Fruit fly (Drosophila melanogaster): ENCODE data around the gene mIF2.

The mIF2 gene

DNA sequence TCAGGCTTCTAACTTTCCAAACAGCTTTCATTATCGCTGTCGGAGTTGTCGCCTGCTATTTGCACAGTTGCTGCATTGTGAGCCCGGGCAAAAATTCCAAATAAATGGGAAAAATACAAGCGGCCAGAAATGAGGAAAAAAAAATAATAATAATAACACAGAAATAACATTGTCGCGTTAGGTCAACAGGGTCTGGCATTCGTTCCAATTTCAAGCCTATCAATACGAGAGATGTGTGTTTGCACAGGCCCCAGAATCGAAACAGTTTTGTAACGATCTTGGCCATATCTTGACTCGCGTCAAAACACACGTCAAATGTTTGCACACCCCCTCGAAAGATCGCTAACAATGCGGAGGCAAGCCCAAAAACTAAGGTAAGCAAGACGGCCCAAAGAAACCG is 11.8 kb upstream of the mIF2 start (continued):
- TF ChIP-seq nau (GFP tag; optimal IDR thresholded peaks at IDR 0.05) (peak; percentile 66), CG14710 (tag; optimal IDR thresholded peaks at IDR 0.05) (no peak), Ssrp (tag; optimal IDR thresholded peaks at IDR 0.05) (no peak), Ada2b (GFP tag; IDR thresholded peaks at IDR 0.05) (no peak), Eip74EF (GFP tag; optimal IDR thresholded peaks at IDR 0.05) (no peak), wdn (GFP tag; IDR thresholded peaks at IDR 0.05) (no peak), Bteb2 (GFP tag; optimal IDR thresholded peaks at IDR 0.05) (no peak), slbo (GFP tag; IDR thresholded peaks at IDR 0.05) (no peak), CG17328 (GFP tag; IDR thresholded peaks at IDR 0.05) (no peak), Vsx1 (GFP tag; optimal IDR thresholded peaks at IDR 0.05) (peak; percentile 61), ranshi (GFP tag; IDR thresholded peaks at IDR 0.05) (peak; percentile 36; the same call in 1 of the 2 replicates), vfl (GFP tag; optimal IDR thresholded peaks at IDR 0.05) (no peak), CG4854 (GFP tag; optimal IDR thresholded peaks at IDR 0.05) (peak; percentile 11), CG15269 (tag; optimal IDR thresholded peaks at IDR 0.05) (peak; percentile 13), Gug (GFP tag; IDR thresholded peaks at IDR 0.05) (no peak), klu (GFP tag; IDR thresholded peaks at IDR 0.05) (no peak), CG7357 (GFP tag; IDR thresholded peaks at IDR 0.05) (no peak), ap (GFP tag; IDR thresholded peaks at IDR 0.05) (no peak), hth (optimal IDR thresholded peaks at IDR 0.05) (no peak), Dref (GFP tag; IDR thresholded peaks at IDR 0.05) (no peak), CG6765 (GFP tag; optimal IDR thresholded peaks at IDR 0.05) (no peak), sna (GFP tag; IDR thresholded peaks at IDR 0.05; ENCODE audit: partially characterized antibody) (no peak), kah (GFP tag; optimal IDR thresholded peaks at IDR 0.05) (no peak), Dbx (GFP tag; IDR thresholded peaks at IDR 0.05) (peak; percentile 52; the same call in 1 of the 3 replicates), Sox102F (GFP tag; optimal IDR thresholded peaks at IDR 0.05) (peak; percentile 22), CG9817 (tag; optimal IDR thresholded peaks at IDR 0.05) (no peak), run (tag; optimal IDR thresholded peaks at IDR 0.05) (no peak), NFAT (GFP tag; IDR thresholded peaks at IDR 0.05) (0 out of 2 replicates have a peak, but pooled peaks have one; percentile 8), ewg (GFP tag; optimal IDR thresholded peaks at IDR 0.05) (no peak), CG2129 (GFP tag; IDR thresholded peaks at IDR 0.05; ENCODE audit: partially characterized antibody) (no peak), CG2116 (GFP tag; optimal IDR thresholded peaks at IDR 0.05) (peak; percentile 5), CG4820 (GFP tag; optimal IDR thresholded peaks at IDR 0.05) (no peak), CG2120 (GFP tag; optimal IDR thresholded peaks at IDR 0.05) (peak; percentile 55), CG17359 (tag; optimal IDR thresholded peaks at IDR 0.05) (peak; percentile 39), CG1602 (GFP tag; optimal IDR thresholded peaks at IDR 0.05) (no peak), Sry-δ (GFP tag; optimal IDR thresholded peaks at IDR 0.05) (no peak), kni (GFP tag; optimal IDR thresholded peaks at IDR 0.05) (peak; percentile 32), sisA (GFP tag; IDR thresholded peaks at IDR 0.05) (no peak), CkIIα-i1 (GFP tag; IDR thresholded peaks at IDR 0.05) (no peak), CG11093 (GFP tag; IDR thresholded peaks at IDR 0.05) (peak; percentile 42; the same call in 1 of the 3 replicates), CG7928 (GFP tag; optimal IDR thresholded peaks at IDR 0.05) (no peak), Doc2 (GFP tag; IDR thresholded peaks at IDR 0.05) (no peak), CG13775 (GFP tag; optimal IDR thresholded peaks at IDR 0.05) (no peak), E2f2 (GFP tag; IDR thresholded peaks at IDR 0.05) (peak; percentile 30; the same call in 1 of the 2 replicates), prd (optimal IDR thresholded peaks at IDR 0.05) (no peak), prd (GFP tag; IDR thresholded peaks at IDR 0.05) (no peak), jumu (GFP tag; optimal IDR thresholded peaks at IDR 0.05) (no peak), CG8388 (GFP tag; optimal IDR thresholded peaks at IDR 0.05) (no peak), schlank (tag; optimal IDR thresholded peaks at IDR 0.05) (peak; percentile 33), otp (GFP tag; IDR thresholded peaks at IDR 0.05) (peak; percentile 44; the same call in 1 of the 3 replicates), CG4282 (GFP tag; optimal IDR thresholded peaks at IDR 0.05) (no peak), CoRest (tag; optimal IDR thresholded peaks at IDR 0.05) (no peak)

Measured in whole organism, embryonic.